Worm (Caenorhabditis elegans) whole organism, L2 larva: ENCODE results near the gene F46H6.5.

Source experiments
- C34F6.9 ChIP-seq: fragments of 150-350 bp; optimal IDR thresholded peaks from 2 replicates; lab custom pipeline; 2014; ENCODE audit warnings: missing biosample characterization, missing genetic modification characterization
- F13H6.1 ChIP-seq: sonication (generic microtip); optimal IDR thresholded peaks from 2 replicates; lab custom pipeline; 2016; ENCODE audit warnings: missing genetic modification characterization, missing compliant biosample characterization
- R02D3.7 ChIP-seq: fragments of 150-350 bp; optimal IDR thresholded peaks from 2 replicates; lab custom pipeline; 2014; ENCODE audit warnings: missing biosample characterization, missing genetic modification characterization
- Y55F3AM.14 ChIP-seq: fragments of 200-800 bp; sonication (Bioruptor generic); optimal IDR thresholded peaks from 2 replicates; lab custom pipeline; 2018; ENCODE audit warnings: mild to moderate bottlenecking, missing genetic modification characterization, missing compliant biosample characterization
- alr-1 ChIP-seq: fragments of 150-350 bp; optimal IDR thresholded peaks from 2 replicates; lab custom pipeline; 2014; ENCODE audit warnings: missing biosample characterization, missing genetic modification characterization
- blmp-1 ChIP-seq: sonication (generic microtip); optimal IDR thresholded peaks from 2 replicates; lab custom pipeline; 2017; ENCODE audit warnings: missing genetic modification characterization, mild to moderate bottlenecking, missing compliant biosample characterization, antibody characterized with exemption, moderate library complexity; ENCODE audit not compliant: insufficient read depth
- ceh-16 ChIP-seq: fragments of 150-350 bp; optimal IDR thresholded peaks from 2 replicates; lab custom pipeline; 2014; ENCODE audit warnings: missing biosample characterization, missing genetic modification characterization
- ceh-82 ChIP-seq: fragments of 150-350 bp; optimal IDR thresholded peaks from 2 replicates; lab custom pipeline; 2014; ENCODE audit warnings: missing biosample characterization, missing genetic modification characterization
- crh-2 ChIP-seq: sonication (generic microtip); optimal IDR thresholded peaks from 2 replicates; lab custom pipeline; 2017; ENCODE audit warnings: missing biosample characterization, missing genetic modification characterization
- egl-27 ChIP-seq: sonication (generic microtip); optimal IDR thresholded peaks from 3 replicates; lab custom pipeline; 2017; ENCODE audit warnings: missing biosample characterization, missing genetic modification reagents, missing genetic modification characterization
- elt-3 ChIP-seq: sonication (generic microtip); optimal IDR thresholded peaks from 2 replicates; lab custom pipeline; 2017; ENCODE audit warnings: missing biosample characterization, missing genetic modification characterization
- fos-1 ChIP-seq: fragments of 150-350 bp; optimal IDR thresholded peaks from 2 replicates; lab custom pipeline; 2014; ENCODE audit warnings: missing biosample characterization, missing genetic modification characterization
- lin-11 ChIP-seq: fragments of 150-350 bp; sonication (generic microtip); optimal IDR thresholded peaks from 2 replicates; lab custom pipeline; 2014; ENCODE audit warnings: missing biosample characterization, missing genetic modification characterization, inconsistent platforms, mixed read lengths
- lin-13 ChIP-seq: fragments of 150-350 bp; optimal IDR thresholded peaks from 2 replicates; lab custom pipeline; 2014; ENCODE audit warnings: missing biosample characterization, missing genetic modification reagents, missing genetic modification characterization
- lin-39 ChIP-seq: fragments of 150-350 bp; optimal IDR thresholded peaks from 2 replicates; lab custom pipeline; 2014; ENCODE audit warnings: missing biosample characterization, missing genetic modification reagents, missing genetic modification characterization
- lsy-2 ChIP-seq, 2 experiments: fragments of 150-350 bp in 1 of 2; sonication (generic microtip) in 1 of 2; optimal IDR thresholded peaks; 2 replicates each; lab custom pipeline; 2014 to 2017; ENCODE audit warnings: missing biosample characterization in 2 of 2, missing genetic modification characterization in 2 of 2
- mab-5 ChIP-seq: fragments of 150-350 bp; optimal IDR thresholded peaks from 2 replicates; lab custom pipeline; 2014; ENCODE audit warnings: missing biosample characterization, missing genetic modification characterization
- mbf-1 ChIP-seq: sonication (generic microtip); optimal IDR thresholded peaks from 2 replicates; lab custom pipeline; 2017; ENCODE audit warnings: missing biosample characterization, missing genetic modification characterization
- mdl-1 ChIP-seq, 2 experiments: fragments of 150-350 bp in 1 of 2; sonication (generic microtip) in 1 of 2; optimal IDR thresholded peaks; 2 replicates each; lab custom pipeline; 2017; ENCODE audit warnings: missing biosample characterization in 2 of 2, missing genetic modification characterization in 2 of 2
- nhr-11 ChIP-seq: fragments of 150-350 bp; optimal IDR thresholded peaks from 2 replicates; lab custom pipeline; 2014; ENCODE audit warnings: missing biosample characterization, missing genetic modification characterization
- nhr-12 ChIP-seq: fragments of 150-350 bp; optimal IDR thresholded peaks from 2 replicates; lab custom pipeline; 2014; ENCODE audit warnings: missing biosample characterization, missing genetic modification characterization
- nhr-237 ChIP-seq: fragments of 150-350 bp; optimal IDR thresholded peaks from 2 replicates; lab custom pipeline; 2014; ENCODE audit warnings: missing biosample characterization, missing genetic modification characterization
- nhr-25 ChIP-seq: fragments of 150-350 bp; sonication (generic microtip); optimal IDR thresholded peaks from 3 replicates; lab custom pipeline; 2014; ENCODE audit warnings: missing biosample characterization, missing genetic modification characterization
- nhr-6 ChIP-seq: fragments of 150-350 bp; optimal IDR thresholded peaks from 2 replicates; lab custom pipeline; 2014; ENCODE audit warnings: missing biosample characterization, missing genetic modification characterization
- nhr-77 ChIP-seq: fragments of 150-350 bp; optimal IDR thresholded peaks from 2 replicates; lab custom pipeline; 2014; ENCODE audit warnings: missing biosample characterization, missing genetic modification characterization
- peb-1 ChIP-seq: fragments of 150-350 bp; optimal IDR thresholded peaks from 2 replicates; lab custom pipeline; 2014; ENCODE audit warnings: missing biosample characterization, missing genetic modification characterization
- sem-4 ChIP-seq: fragments of 150-350 bp; optimal IDR thresholded peaks from 2 replicates; lab custom pipeline; 2014; ENCODE audit warnings: missing biosample characterization, missing genetic modification reagents, missing genetic modification characterization
- sma-3 ChIP-seq: sonication (generic microtip); optimal IDR thresholded peaks from 2 replicates; lab custom pipeline; 2016; ENCODE audit warnings: missing genetic modification reagents, missing genetic modification characterization, missing compliant biosample characterization
- sma-9 ChIP-seq, 2 experiments: fragments of 150-350 bp in 1 of 2; sonication (generic microtip) in 1 of 2; optimal IDR thresholded peaks; 2 replicates each; lab custom pipeline; 2014 to 2016; ENCODE audit warnings: missing genetic modification characterization in 2 of 2, mild to moderate bottlenecking in 1 of 2, missing biosample characterization in 1 of 2, missing compliant biosample characterization in 1 of 2, missing genetic modification reagents in 1 of 2, moderate library complexity in 1 of 2
- snpc-4 ChIP-seq: fragments of 150-350 bp; optimal IDR thresholded peaks from 2 replicates; lab custom pipeline; 2014; ENCODE audit warnings: missing biosample characterization, missing genetic modification characterization
- unc-39 ChIP-seq: fragments of 150-350 bp; optimal IDR thresholded peaks from 2 replicates; lab custom pipeline; 2014; ENCODE audit warnings: missing biosample characterization, missing genetic modification characterization
- unc-55 ChIP-seq: fragments of 150-350 bp; sonication (generic microtip); optimal IDR thresholded peaks from 3 replicates; lab custom pipeline; 2014; ENCODE audit warnings: missing biosample characterization, missing genetic modification reagents, missing genetic modification characterization
- ztf-1 ChIP-seq: fragments of 200-800 bp; sonication (Bioruptor generic); conservative IDR thresholded peaks from 2 replicates; pipeline ENCODE4 v1.3.6; 2022; ENCODE audit warnings: missing genetic modification characterization, missing compliant biosample characterization
- ztf-11 ChIP-seq: sonication (generic microtip); optimal IDR thresholded peaks from 2 replicates; lab custom pipeline; 2017; ENCODE audit warnings: missing biosample characterization, missing genetic modification characterization
- ztf-4 ChIP-seq: fragments of 150-350 bp; optimal IDR thresholded peaks from 2 replicates; lab custom pipeline; 2014; ENCODE audit warnings: missing biosample characterization, missing genetic modification characterization

Gene F46H6.5

DNA sequence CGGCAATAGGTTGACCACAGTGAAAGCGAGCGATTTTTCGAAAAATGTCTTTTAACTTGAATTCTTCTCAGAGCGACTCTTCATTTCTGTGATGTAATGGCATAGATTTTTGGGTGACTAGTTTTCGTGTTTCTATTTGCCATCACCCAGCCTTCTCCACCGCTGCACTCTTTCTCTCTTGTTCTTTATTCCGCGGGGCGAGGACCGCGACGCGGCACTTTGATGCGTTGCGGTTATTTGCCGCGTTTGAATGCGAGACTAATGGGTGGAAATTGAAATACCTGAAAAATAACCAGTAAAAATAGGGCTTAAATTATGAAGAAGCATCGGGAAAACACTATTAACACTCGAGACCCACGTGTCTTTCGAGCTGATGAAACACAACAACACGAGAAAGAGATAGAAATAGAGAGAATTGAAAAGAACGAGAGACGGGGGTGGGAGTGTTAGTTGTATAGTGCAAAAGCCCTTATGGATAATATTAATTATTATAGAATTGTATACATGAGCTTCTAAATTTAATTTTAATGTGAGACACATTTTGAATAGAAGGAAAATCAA is 12.2 kb upstream of the F46H6.5 start, which contains the start of gene dgk-2 (continued):
- TF ChIP-seq Y55F3AM.14 (no peak), snpc-4 (tag; lab: Kevin White, UChicago) (no peak), lin-39 (tag; lab: Kevin White, UChicago) (no peak), nhr-25 (tag; lab: Kevin White, UChicago) (peak; percentile 19), lsy-2 (tag; optimal IDR thresholded peaks at IDR 0.05; lab: Kevin White, UChicago) (peak in 1 of 2 experiments; percentile 18), peb-1 (no peak), mab-5 (no peak), R02D3.7 (tag; lab: Kevin White, UChicago) (no peak), fos-1 (tag; lab: Kevin White, UChicago) (peak; percentile 4), lin-11 (tag; lab: Kevin White, UChicago) (no peak), lin-13 (GFP tag; lab: Kevin White, UChicago) (no peak)

ce11 chrX:4503259-4503658 is 11.3 kb upstream of the F46H6.5 start:
- TF ChIP-seq C34F6.9 (tag; lab: Kevin White, UChicago) = no peak
- TF ChIP-seq crh-2 (tag; lab: Kevin White, UChicago) = peak; percentile 63

ce11 chrX:4502039-4502438 is 10.0 kb upstream of the F46H6.5 start:
- TF ChIP-seq egl-27 = no peak
- TF ChIP-seq sem-4 = no peak
- TF ChIP-seq blmp-1 (tag; lab: Kevin White, UChicago) = no peak
- TF ChIP-seq nhr-237 (tag; lab: Kevin White, UChicago) = no peak
- TF ChIP-seq lsy-2 (tag; optimal IDR thresholded peaks at IDR 0.05; lab: Kevin White, UChicago) = no peak
- TF ChIP-seq ceh-82 (tag; lab: Kevin White, UChicago) = no peak
- TF ChIP-seq ceh-16 (tag; lab: Kevin White, UChicago) = no peak
- TF ChIP-seq mbf-1 = no peak
- TF ChIP-seq mdl-1 (tag; optimal IDR thresholded peaks at IDR 0.05; lab: Kevin White, UChicago) = no peak
- TF ChIP-seq ztf-1 (GFP tag; lab: Robert Waterston, UW) = no peak
- TF ChIP-seq unc-55 (GFP tag; lab: Kevin White, UChicago) = no peak
- no peak for TF ChIP-seq nhr-6 (tag; lab: Kevin White, UChicago)
- TF ChIP-seq R02D3.7 (tag; lab: Kevin White, UChicago) = no peak
- TF ChIP-seq sma-3 (GFP tag; lab: Kevin White, UChicago) = no peak
- no peak for TF ChIP-seq sma-9 (GFP tag; optimal IDR thresholded peaks at IDR 0.05; lab: Kevin White, UChicago)
- TF ChIP-seq sma-9 (tag; optimal IDR thresholded peaks at IDR 0.05; lab: Kevin White, UChicago) = no peak
- no peak for TF ChIP-seq alr-1 (tag; lab: Kevin White, UChicago)
- no peak for TF ChIP-seq nhr-77 (tag; lab: Kevin White, UChicago)

DNA sequence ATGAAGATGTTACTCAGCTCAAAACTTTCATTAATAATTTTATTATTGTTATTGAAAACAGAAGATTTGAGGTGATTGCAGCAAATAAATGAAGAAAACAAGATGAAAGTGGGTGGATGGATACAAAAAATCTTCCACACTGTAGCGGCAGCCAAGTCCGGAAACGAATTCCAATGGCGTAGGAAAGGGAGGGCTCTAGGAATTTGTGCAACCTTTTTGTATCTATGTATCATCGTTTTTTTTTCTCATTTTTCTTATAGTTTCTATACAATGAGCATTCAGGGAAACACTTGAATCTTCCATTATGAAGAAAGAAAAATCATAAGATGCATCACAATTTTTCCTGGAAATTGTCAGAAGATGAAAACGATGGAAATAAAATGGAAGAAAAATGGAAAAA is 8.5 kb upstream of the F46H6.5 start:
- TF ChIP-seq nhr-12 (tag; lab: Kevin White, UChicago) (no peak), R02D3.7 (tag; lab: Kevin White, UChicago) (no peak), nhr-11 (no peak), ceh-82 (tag; lab: Kevin White, UChicago) (no peak), alr-1 (tag; lab: Kevin White, UChicago) (no peak), ztf-11 (no peak), elt-3 (tag; lab: Kevin White, UChicago) (no peak), fos-1 (tag; lab: Kevin White, UChicago) (no peak), F13H6.1 (no peak)

ce11 chrX:4498478-4498877 is 6.5 kb upstream of the F46H6.5 start:
- no peak for TF ChIP-seq nhr-12 (tag; lab: Kevin White, UChicago)

- TF ChIP-seq C34F6.9 (tag; lab: Kevin White, UChicago) (no peak), F13H6.1 (peak; percentile 27), crh-2 (tag; lab: Kevin White, UChicago) (peak; percentile 41), fos-1 (tag; lab: Kevin White, UChicago) (peak; percentile 68), sma-9 (GFP tag; optimal IDR thresholded peaks at IDR 0.05; lab: Kevin White, UChicago) (peak; percentile 10), sma-9 (tag; optimal IDR thresholded peaks at IDR 0.05; lab: Kevin White, UChicago) (no peak), nhr-77 (tag; lab: Kevin White, UChicago) (no peak), alr-1 (tag; lab: Kevin White, UChicago) (no peak), unc-39 (no peak), nhr-25 (tag; lab: Kevin White, UChicago) (peak; percentile 18), ceh-82 (tag; lab: Kevin White, UChicago) (no peak), ztf-4 (tag; lab: Kevin White, UChicago) (no peak)
Observed at ce11 chrX:4498078-4498477, 6.1 kb upstream of the F46H6.5 start.
